Fruit fly (Drosophila melanogaster): ENCODE data around the gene comm.

dm6 chr3L:15706199-15706598 is 22.0 kb downstream of the comm start:
- TF ChIP-seq CG8478 (optimal IDR thresholded peaks at IDR 0.05) (no peak), CTCF (optimal IDR thresholded peaks at IDR 0.05) (no peak)
